Fruit fly (Drosophila melanogaster): ENCODE results near the gene mud.

mud gene

DNA sequence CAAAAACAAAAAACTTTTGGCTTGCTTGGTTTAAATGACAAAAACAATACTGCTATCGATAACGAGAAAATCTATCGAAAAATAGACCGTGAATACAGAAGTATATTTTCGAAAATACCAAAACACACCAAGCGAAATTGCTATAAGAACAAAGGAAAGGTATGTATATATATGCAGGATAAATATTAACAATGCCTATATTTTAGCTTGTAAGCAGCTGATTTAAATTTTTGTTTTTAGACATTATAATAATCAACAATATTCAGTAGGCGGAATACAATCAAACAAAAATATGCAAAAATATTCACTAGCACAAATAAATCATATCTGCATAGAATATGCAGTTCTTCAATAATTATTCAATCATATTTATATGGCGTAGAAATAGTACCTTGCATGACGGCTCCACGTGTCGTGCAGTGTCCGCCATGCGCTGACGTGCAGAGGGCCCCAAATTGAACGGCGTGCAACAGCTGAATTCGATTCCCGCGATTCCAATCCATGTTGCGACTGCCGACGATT, 9.6 kb upstream of the mud start, which contains the start of the genes Fbxl4 and Dus2 (continued):
- TF ChIP-seq CG11085 (GFP tag; IDR thresholded peaks at IDR 0.05) = peak; percentile 91
- peak; percentile 73 for TF ChIP-seq her (GFP tag; optimal IDR thresholded peaks at IDR 0.05)
- no peak for TF ChIP-seq hth (optimal IDR thresholded peaks at IDR 0.05)
- peak; percentile 96 for TF ChIP-seq Rfx (GFP tag; IDR thresholded peaks at IDR 0.05)
- TF ChIP-seq CG13123 (GFP tag; optimal IDR thresholded peaks at IDR 0.05) = peak; percentile 68
- TF ChIP-seq CG8924 (tag; optimal IDR thresholded peaks at IDR 0.05) = peak; percentile 93
- peak; percentile 70 for TF ChIP-seq CG3163 (GFP tag; optimal IDR thresholded peaks at IDR 0.05)
- peak; percentile 92 for TF ChIP-seq wor (GFP tag; IDR thresholded peaks at IDR 0.05)
- TF ChIP-seq dmrt99B (tag; optimal IDR thresholded peaks at IDR 0.05) = peak; percentile 90
- no peak for TF ChIP-seq h (optimal IDR thresholded peaks at IDR 0.05)
- no peak for TF ChIP-seq nerfin-2 (GFP tag; IDR thresholded peaks at IDR 0.05; ENCODE audit: partially characterized antibody)
- TF ChIP-seq gt (GFP tag; IDR thresholded peaks at IDR 0.05) = peak; percentile 89
- TF ChIP-seq CG3281 (GFP tag; optimal IDR thresholded peaks at IDR 0.05) = peak; percentile 89
- peak; percentile 91 for TF ChIP-seq CG17328 (GFP tag; IDR thresholded peaks at IDR 0.05)
- peak; percentile 66 for TF ChIP-seq CG17186 (GFP tag; optimal IDR thresholded peaks at IDR 0.05)
- peak; percentile 38 for TF ChIP-seq Neu2 (GFP tag; optimal IDR thresholded peaks at IDR 0.05; ENCODE audit: borderline replicate concordance)
- peak; percentile 74 for TF ChIP-seq zf30C (GFP tag; optimal IDR thresholded peaks at IDR 0.05)
- TF ChIP-seq CG6175 (GFP tag; IDR thresholded peaks at IDR 0.05) = peak; percentile 79
- TF ChIP-seq CG10979 (tag; optimal IDR thresholded peaks at IDR 0.05) = peak; percentile 94
- peak; percentile 14; the same call in 1 of the 2 replicates for TF ChIP-seq unc-4 (GFP tag; IDR thresholded peaks at IDR 0.05; ENCODE audit: partially characterized antibody)
- peak; percentile 66 for TF ChIP-seq nom (GFP tag; optimal IDR thresholded peaks at IDR 0.05)
- peak; percentile 72 for TF ChIP-seq odd (GFP tag; optimal IDR thresholded peaks at IDR 0.05)
- peak; percentile 93 for TF ChIP-seq Dbx (GFP tag; IDR thresholded peaks at IDR 0.05)
- TF ChIP-seq CG12769 (tag; optimal IDR thresholded peaks at IDR 0.05) = no peak
- no peak for TF ChIP-seq Dfd (GFP tag; optimal IDR thresholded peaks at IDR 0.05)
- TF ChIP-seq gce (GFP tag; IDR thresholded peaks at IDR 0.05) = peak; percentile 88
- TF ChIP-seq br (optimal IDR thresholded peaks at IDR 0.05) = no peak
- TF ChIP-seq CG13775 (GFP tag; optimal IDR thresholded peaks at IDR 0.05) = peak; percentile 96
- peak; percentile 79 for TF ChIP-seq cas (GFP tag; IDR thresholded peaks at IDR 0.05)
- TF ChIP-seq CG17385 (GFP tag; optimal IDR thresholded peaks at IDR 0.05) = peak; percentile 81
- peak; percentile 92 for TF ChIP-seq mam (GFP tag; optimal IDR thresholded peaks at IDR 0.05)
- no peak for TF ChIP-seq Hr39 (optimal IDR thresholded peaks at IDR 0.05)
- TF ChIP-seq Nf-YB (GFP tag; optimal IDR thresholded peaks at IDR 0.05) = peak; percentile 70
- peak; percentile 93 for TF ChIP-seq sob (GFP tag; IDR thresholded peaks at IDR 0.05)
- TF ChIP-seq dimm (GFP tag; IDR thresholded peaks at IDR 0.05) = peak; percentile 67
- peak; percentile 89 for TF ChIP-seq ranshi (GFP tag; IDR thresholded peaks at IDR 0.05)
- TF ChIP-seq E2f1 (GFP tag; IDR thresholded peaks at IDR 0.05) = peak; percentile 91
- peak; percentile 92 for TF ChIP-seq CG10209 (GFP tag; optimal IDR thresholded peaks at IDR 0.05)
- peak; percentile 42; the same call in 1 of the 3 replicates for TF ChIP-seq vnd (GFP tag; IDR thresholded peaks at IDR 0.05; ENCODE audit: partially characterized antibody)
- peak; percentile 76 for TF ChIP-seq CG15514 (GFP tag; optimal IDR thresholded peaks at IDR 0.05)
- peak; percentile 88 to 89 for TF ChIP-seq Hr51 (GFP tag; optimal IDR thresholded peaks at IDR 0.05)
- peak; percentile 75 for TF ChIP-seq gsb-n (tag; optimal IDR thresholded peaks at IDR 0.05)
- peak; percentile 83 for TF ChIP-seq dm (GFP tag; optimal IDR thresholded peaks at IDR 0.05)
- peak; percentile 76 for TF ChIP-seq Lhr (GFP tag; optimal IDR thresholded peaks at IDR 0.05)
- peak; percentile 86 for TF ChIP-seq CG7786 (GFP tag; optimal IDR thresholded peaks at IDR 0.05)
- peak; percentile 88 for TF ChIP-seq B-H2 (GFP tag; optimal IDR thresholded peaks at IDR 0.05)
- TF ChIP-seq en (GFP tag; optimal IDR thresholded peaks at IDR 0.05) = peak; percentile 76
- peak; percentile 74 for TF ChIP-seq psq (GFP tag; optimal IDR thresholded peaks at IDR 0.05)
- peak; percentile 70 for TF ChIP-seq schlank (tag; optimal IDR thresholded peaks at IDR 0.05)
- peak; percentile 58; the same call in 1 of the 2 replicates for TF ChIP-seq Bgb (GFP tag; IDR thresholded peaks at IDR 0.05; ENCODE audit: partially characterized antibody)
- TF ChIP-seq nerfin-1 (tag; optimal IDR thresholded peaks at IDR 0.05) = peak; percentile 86

All from whole organism, embryonic.